Fruit fly (Drosophila melanogaster) whole organism, embryonic: ENCODE measurements around the gene CG7695.

Experiments used
- B-H2 ChIP-seq: fragments of 200-800 bp; sonication (Bioruptor generic); optimal IDR thresholded peaks from 2 replicates; lab custom pipeline; 2018; ENCODE audit warnings: missing biosample characterization, mild to moderate bottlenecking, missing genetic modification characterization
- C15 ChIP-seq: fragments of 200-800 bp; sonication (Bioruptor generic); IDR thresholded peaks from 3 replicates; pipeline ENCODE4 v1.3.6; 2022; ENCODE audit warnings: missing biosample characterization, missing genetic modification characterization
- CG11398 ChIP-seq: fragments of 200-800 bp; sonication (Bioruptor generic); optimal IDR thresholded peaks from 2 replicates; lab custom pipeline; 2016; ENCODE audit warnings: missing biosample characterization, missing genetic modification characterization
- CG11560 ChIP-seq: fragments of 200-800 bp; sonication (Bioruptor generic); IDR thresholded peaks from 3 replicates; pipeline ENCODE4 v1.3.6; 2022; ENCODE audit warnings: missing biosample characterization, missing genetic modification characterization
- CG13296 ChIP-seq: fragments of 200-800 bp; sonication (Bioruptor generic); optimal IDR thresholded peaks from 3 replicates; lab custom pipeline; 2018; ENCODE audit warnings: missing biosample characterization, mild to moderate bottlenecking, missing genetic modification characterization
- CG14014 ChIP-seq: fragments of 200-800 bp; sonication (Bioruptor generic); IDR thresholded peaks from 2 replicates; pipeline ENCODE4 v1.3.6; 2022; ENCODE audit warnings: missing biosample characterization, missing genetic modification characterization
- CG1647 ChIP-seq: fragments of 200-800 bp; sonication (Bioruptor generic); optimal IDR thresholded peaks from 3 replicates; lab custom pipeline; 2016; ENCODE audit warnings: missing biosample characterization, missing genetic modification characterization
- CG17912 ChIP-seq: fragments of 200-800 bp; sonication (Bioruptor generic); optimal IDR thresholded peaks from 2 replicates; lab custom pipeline; 2018; ENCODE audit warnings: missing biosample characterization, mild to moderate bottlenecking, missing genetic modification characterization
- CG18011 ChIP-seq: fragments of 200-800 bp; sonication (Bioruptor generic); optimal IDR thresholded peaks from 2 replicates; lab custom pipeline; 2017; ENCODE audit warnings: missing biosample characterization, missing genetic modification characterization, mild to moderate bottlenecking, moderate library complexity, missing genotype
- CG1832 ChIP-seq: fragments of 200-800 bp; sonication (Bioruptor generic); optimal IDR thresholded peaks from 2 replicates; lab custom pipeline; 2017; ENCODE audit warnings: missing biosample characterization, mild to moderate bottlenecking, missing genetic modification characterization, inconsistent platforms
- CG31224 ChIP-seq: fragments of 200-800 bp; sonication (Bioruptor generic); IDR thresholded peaks from 2 replicates; pipeline ENCODE4 v1.3.6; 2022; ENCODE audit warnings: missing biosample characterization, missing genetic modification characterization
- CG32767 ChIP-seq: fragments of 200-800 bp; sonication (Bioruptor generic); IDR thresholded peaks from 2 replicates; pipeline ENCODE4 v1.3.6; 2022; ENCODE audit warnings: missing biosample characterization, missing genetic modification characterization
- CG3407 ChIP-seq: fragments of 200-800 bp; sonication (Bioruptor generic); optimal IDR thresholded peaks from 2 replicates; lab custom pipeline; 2018; ENCODE audit warnings: missing biosample characterization, mild to moderate bottlenecking, missing genetic modification characterization
- CG34224 ChIP-seq: fragments of 200-800 bp; sonication (Bioruptor generic); IDR thresholded peaks from 3 replicates; pipeline ENCODE4 v1.3.6; 2022; ENCODE audit warnings: missing biosample characterization, missing genetic modification characterization; ENCODE audit not compliant: partially characterized antibody
- CG6175 ChIP-seq: fragments of 200-800 bp; sonication (Bioruptor generic); IDR thresholded peaks from 3 replicates; pipeline ENCODE4 v1.3.6; 2022; ENCODE audit warnings: missing biosample characterization, missing genetic modification characterization
- CG6254 ChIP-seq: fragments of 200-800 bp; sonication (Bioruptor generic); optimal IDR thresholded peaks from 3 replicates; lab custom pipeline; 2017; ENCODE audit warnings: mild to moderate bottlenecking, missing biosample characterization, missing genetic modification reagents, missing genetic modification characterization
- CG6689 ChIP-seq: fragments of 200-800 bp; sonication (Bioruptor generic); IDR thresholded peaks from 2 replicates; pipeline ENCODE4 v1.3.6; 2022; ENCODE audit warnings: missing biosample characterization, missing genetic modification characterization
- CG9609 ChIP-seq: fragments of 200-800 bp; sonication (Bioruptor generic); optimal IDR thresholded peaks from 3 replicates; lab custom pipeline; 2016; ENCODE audit warnings: missing biosample characterization, missing genetic modification characterization
- CG9932 ChIP-seq: fragments of 200-800 bp; sonication (Bioruptor generic); IDR thresholded peaks from 2 replicates; pipeline ENCODE4 v1.3.6; 2022; ENCODE audit warnings: missing biosample characterization, missing genetic modification characterization
- CTCF ChIP-seq: fragments of 200-800 bp; sonication (Bioruptor generic); optimal IDR thresholded peaks from 2 replicates; lab custom pipeline; 2017; ENCODE audit warnings: missing biosample characterization, mild to moderate bottlenecking, missing genetic modification characterization, moderate library complexity
- CkIIα-i1 ChIP-seq: fragments of 200-800 bp; sonication (Bioruptor generic); IDR thresholded peaks from 2 replicates; pipeline ENCODE4 v1.3.6; 2022; ENCODE audit warnings: missing biosample characterization, missing genetic modification characterization
- D19A ChIP-seq: fragments of 200-800 bp; optimal IDR thresholded peaks from 3 replicates; lab custom pipeline; 2019; ENCODE audit warnings: missing biosample characterization, mild to moderate bottlenecking, missing genetic modification characterization, moderate library complexity
- Fer2 ChIP-seq: fragments of 200-800 bp; sonication (Bioruptor generic); optimal IDR thresholded peaks from 2 replicates; lab custom pipeline; 2018; ENCODE audit warnings: missing biosample characterization, mild to moderate bottlenecking, missing genetic modification characterization, moderate library complexity
- HLHmδ ChIP-seq: fragments of 200-800 bp; sonication (Bioruptor generic); optimal IDR thresholded peaks from 2 replicates; lab custom pipeline; 2018; ENCODE audit warnings: missing biosample characterization, mild to moderate bottlenecking, missing genetic modification characterization, moderate library complexity
- Hmr ChIP-seq: fragments of 200-800 bp; sonication (Bioruptor generic); optimal IDR thresholded peaks from 3 replicates; lab custom pipeline; 2017; ENCODE audit warnings: mild to moderate bottlenecking, missing biosample characterization, missing genetic modification reagents, missing genetic modification characterization
- Hsf ChIP-seq: fragments of 200-800 bp; sonication (Bioruptor generic); optimal IDR thresholded peaks from 3 replicates; lab custom pipeline; 2016; ENCODE audit warnings: missing biosample characterization, missing genetic modification characterization
- Jarid2 ChIP-seq: fragments of 200-800 bp; sonication (Bioruptor generic); optimal IDR thresholded peaks from 3 replicates; lab custom pipeline; 2017; ENCODE audit warnings: mild to moderate bottlenecking, missing biosample characterization, missing genetic modification reagents, missing genetic modification characterization
- Mad ChIP-seq: fragments of 200-800 bp; sonication (Bioruptor generic); optimal IDR thresholded peaks from 2 replicates; lab custom pipeline; 2016; ENCODE audit warnings: missing biosample characterization, missing genetic modification characterization
- Ptx1 ChIP-seq: fragments of 200-800 bp; sonication (Bioruptor generic); IDR thresholded peaks from 2 replicates; pipeline ENCODE4 v1.3.6; 2022; ENCODE audit warnings: missing biosample characterization, missing genetic modification characterization
- Sox102F ChIP-seq: fragments of 200-800 bp; sonication (Bioruptor generic); optimal IDR thresholded peaks from 2 replicates; lab custom pipeline; 2018; ENCODE audit warnings: missing biosample characterization, mild to moderate bottlenecking, missing genetic modification characterization, moderate library complexity
- ab ChIP-seq: fragments of 200-800 bp; sonication (Bioruptor generic); optimal IDR thresholded peaks from 2 replicates; lab custom pipeline; 2016; ENCODE audit warnings: missing biosample characterization, missing genetic modification characterization
- ac ChIP-seq: fragments of 200-800 bp; sonication (Bioruptor generic); optimal IDR thresholded peaks from 3 replicates; lab custom pipeline; 2017; ENCODE audit warnings: missing biosample characterization, mild to moderate bottlenecking, missing genetic modification characterization
- al ChIP-seq: fragments of 200-800 bp; sonication (Bioruptor generic); IDR thresholded peaks from 2 replicates; pipeline ENCODE4 v1.3.6; 2022; ENCODE audit warnings: missing biosample characterization, missing genetic modification characterization
- ase ChIP-seq: fragments of 200-800 bp; sonication (Bioruptor generic); IDR thresholded peaks from 3 replicates; pipeline ENCODE4 v1.3.6; 2022; ENCODE audit warnings: missing biosample characterization, missing genetic modification characterization
- bbx ChIP-seq: fragments of 200-800 bp; sonication (Bioruptor generic); IDR thresholded peaks from 2 replicates; pipeline ENCODE4 v1.3.6; 2022; ENCODE audit warnings: missing biosample characterization, missing genetic modification characterization; ENCODE audit not compliant: partially characterized antibody
- dan ChIP-seq: fragments of 200-800 bp; sonication (Bioruptor generic); IDR thresholded peaks from 2 replicates; pipeline ENCODE4 v1.3.6; 2022; ENCODE audit warnings: missing biosample characterization, missing genetic modification characterization
- eyg ChIP-seq: fragments of 200-800 bp; sonication (Bioruptor generic); optimal IDR thresholded peaks from 3 replicates; lab custom pipeline; 2016; ENCODE audit warnings: missing biosample characterization, missing genetic modification characterization
- fd3F ChIP-seq: fragments of 200-800 bp; sonication (Bioruptor generic); optimal IDR thresholded peaks from 2 replicates; lab custom pipeline; 2018; ENCODE audit warnings: missing biosample characterization, mild to moderate bottlenecking, missing genetic modification characterization, moderate library complexity
- fu2 ChIP-seq: fragments of 200-800 bp; sonication (Bioruptor generic); optimal IDR thresholded peaks from 2 replicates; lab custom pipeline; 2016; ENCODE audit warnings: missing biosample characterization, missing genetic modification characterization
- gcm ChIP-seq: fragments of 200-800 bp; sonication (Bioruptor generic); optimal IDR thresholded peaks from 2 replicates; lab custom pipeline; 2019; ENCODE audit warnings: missing biosample characterization, mild to moderate bottlenecking, missing genetic modification characterization, moderate library complexity
- gfzf ChIP-seq: fragments of 200-800 bp; sonication (Bioruptor generic); optimal IDR thresholded peaks from 2 replicates; lab custom pipeline; 2016; ENCODE audit warnings: missing biosample characterization, mild to moderate bottlenecking, missing genetic modification characterization, moderate library complexity
- her ChIP-seq: fragments of 200-800 bp; sonication (Bioruptor generic); optimal IDR thresholded peaks from 2 replicates; lab custom pipeline; 2016; ENCODE audit warnings: missing biosample characterization, missing genetic modification characterization
- ken ChIP-seq: fragments of 200-800 bp; sonication (Bioruptor generic); IDR thresholded peaks from 3 replicates; pipeline ENCODE4 v1.3.6; 2022; ENCODE audit warnings: missing biosample characterization, missing genetic modification characterization
- lbe ChIP-seq: fragments of 200-800 bp; sonication (Bioruptor generic); optimal IDR thresholded peaks from 2 replicates; lab custom pipeline; 2016; ENCODE audit warnings: missing biosample characterization, mild to moderate bottlenecking, missing genetic modification characterization
- luna ChIP-seq: fragments of 200-800 bp; sonication (Bioruptor generic); optimal IDR thresholded peaks from 2 replicates; lab custom pipeline; 2016; ENCODE audit warnings: missing biosample characterization, missing genetic modification characterization
- pho ChIP-seq: fragments of 200-800 bp; sonication (Bioruptor generic); optimal IDR thresholded peaks from 2 replicates; lab custom pipeline; 2016; ENCODE audit warnings: missing biosample characterization, missing genetic modification characterization
- phol ChIP-seq: fragments of 200-800 bp; sonication (Bioruptor generic); optimal IDR thresholded peaks from 3 replicates; lab custom pipeline; 2018; ENCODE audit warnings: missing biosample characterization, mild to moderate bottlenecking, missing genetic modification characterization, moderate library complexity
- pnt ChIP-seq: fragments of 200-800 bp; sonication (Bioruptor generic); optimal IDR thresholded peaks from 3 replicates; lab custom pipeline; 2016; ENCODE audit warnings: missing biosample characterization, missing genetic modification characterization
- sr ChIP-seq: fragments of 200-800 bp; sonication (Bioruptor generic); IDR thresholded peaks from 3 replicates; pipeline ENCODE4 v1.3.6; 2022; ENCODE audit warnings: missing biosample characterization, missing genetic modification characterization
- ssp ChIP-seq: fragments of 200-800 bp; sonication (Bioruptor generic); IDR thresholded peaks from 2 replicates; pipeline ENCODE4 v1.3.6; 2022; ENCODE audit warnings: missing biosample characterization, missing genetic modification characterization
- tna ChIP-seq: fragments of 200-800 bp; sonication (Bioruptor generic); IDR thresholded peaks from 2 replicates; pipeline ENCODE4 v1.3.6; 2022; ENCODE audit warnings: missing biosample characterization, missing genetic modification characterization; ENCODE audit not compliant: partially characterized antibody
- z ChIP-seq: fragments of 200-800 bp; sonication (Bioruptor generic); IDR thresholded peaks from 3 replicates; pipeline ENCODE4 v1.3.6; 2022; ENCODE audit warnings: missing biosample characterization, missing genetic modification characterization
- zen ChIP-seq: fragments of 200-800 bp; sonication (Bioruptor generic); optimal IDR thresholded peaks from 3 replicates; lab custom pipeline; 2018; ENCODE audit warnings: missing biosample characterization, mild to moderate bottlenecking, missing genetic modification characterization, moderate library complexity

Gene CG7695

DNA sequence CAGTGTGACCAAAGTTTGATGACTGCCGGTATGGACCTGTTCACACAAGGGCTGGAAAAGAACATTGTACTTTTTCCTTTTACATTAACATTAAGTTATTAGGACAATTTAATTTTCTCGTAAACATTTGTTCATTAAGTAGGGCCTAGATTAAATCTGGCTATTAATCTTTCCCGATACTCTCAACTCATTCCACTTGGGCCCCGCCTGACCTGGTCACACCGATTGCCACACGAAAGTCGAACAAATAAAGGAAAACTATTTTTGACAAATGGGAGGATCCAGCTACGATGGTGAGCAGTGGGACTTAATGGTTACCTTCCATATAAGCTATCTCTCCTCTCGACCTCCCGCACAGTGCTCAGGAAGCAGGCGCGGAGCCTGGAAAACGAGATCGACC, 46.2 kb upstream of the CG7695 start, which contains the start of the genes Cpsf73 and Gos28 (continued):
- TF ChIP-seq Jarid2 (GFP tag; lab: Kevin White, UChicago) (no peak), CG14014 (GFP tag; lab: Robert Waterston, UW) (0 out of 2 replicates have a peak, but pooled peaks have one; percentile 33), CkIIα-i1 (GFP tag; lab: Robert Waterston, UW) (no peak), CG34224 (GFP tag; lab: Robert Waterston, UW) (peak; percentile 49; the same call in 1 of the 3 replicates), Sox102F (GFP tag; lab: Kevin White, UChicago) (no peak), sr (GFP tag; lab: Robert Waterston, UW) (no peak), CG6689 (GFP tag; lab: Robert Waterston, UW) (0 out of 2 replicates have a peak, but pooled peaks have one; percentile 16), bbx (GFP tag; lab: Robert Waterston, UW) (peak; percentile 47; the same call in 1 of the 2 replicates), CG32767 (GFP tag; lab: Robert Waterston, UW) (no peak), CG18011 (GFP tag; lab: Kevin White, UChicago) (peak; percentile 15), fd3F (no peak), gfzf (GFP tag; lab: Kevin White, UChicago) (peak; percentile 91), luna (GFP tag; lab: Kevin White, UChicago) (no peak), B-H2 (no peak), CG11560 (no peak), Ptx1 (no peak), ab (GFP tag; lab: Kevin White, UChicago) (no peak), ken (GFP tag; lab: Robert Waterston, UW) (no peak), Fer2 (tag; lab: Kevin White, UChicago) (no peak), D19A (tag; lab: Kevin White, UChicago) (no peak), HLHmδ (GFP tag; lab: Kevin White, UChicago) (no peak), lbe (GFP tag; lab: Kevin White, UChicago) (no peak), ac (GFP tag; lab: Kevin White, UChicago) (no peak), Hmr (no peak), gcm (GFP tag; lab: Kevin White, UChicago) (no peak), CG13296 (no peak), pnt (GFP tag; lab: Kevin White, UChicago) (peak; percentile 5), tna (no peak), Hsf (GFP tag; lab: Kevin White, UChicago) (peak; percentile 0), eyg (GFP tag; lab: Kevin White, UChicago) (no peak), CG1647 (GFP tag; lab: Kevin White, UChicago) (no peak), z (GFP tag; lab: Robert Waterston, UW) (no peak), zen (tag; lab: Kevin White, UChicago) (peak; percentile 1), Mad (GFP tag; lab: Kevin White, UChicago) (no peak), CG11398 (GFP tag; lab: Kevin White, UChicago) (no peak), CG31224 (GFP tag; lab: Robert Waterston, UW) (peak; percentile 17; the same call in 1 of the 2 replicates), CG6254 (GFP tag; lab: Kevin White, UChicago) (no peak), her (GFP tag; lab: Kevin White, UChicago) (no peak), CG6175 (no peak), ase (GFP tag; lab: Robert Waterston, UW) (no peak), phol (peak; percentile 53), dan (GFP tag; lab: Robert Waterston, UW) (no peak), C15 (GFP tag; lab: Robert Waterston, UW) (no peak), ssp (GFP tag; lab: Robert Waterston, UW) (peak; percentile 84), pho (GFP tag; lab: Kevin White, UChicago) (peak; percentile 15), CG17912 (GFP tag; lab: Kevin White, UChicago) (no peak), fu2 (GFP tag; lab: Kevin White, UChicago) (no peak), CG9932 (GFP tag; lab: Robert Waterston, UW) (no peak), CG1832 (GFP tag; lab: Kevin White, UChicago) (no peak), CTCF (no peak), CG9609 (no peak), al (GFP tag; lab: Robert Waterston, UW) (no peak), CG3407 (no peak)
